Fruit fly (Drosophila melanogaster) whole organism, embryonic: ENCODE data around the gene mxc.
A peak's percentile ranks its signal among the peaks of the same experiment; 100 is the strongest.

Experiments
- Asciz ChIP-seq: fragments of 200-800 bp; sonication (Bioruptor generic); optimal IDR thresholded peaks from 2 replicates; lab custom pipeline; 2017; ENCODE audit warnings: missing biosample characterization, mild to moderate bottlenecking, missing genetic modification characterization, missing genetic modification reagents
- CG11093 ChIP-seq: fragments of 200-800 bp; sonication (Bioruptor generic); IDR thresholded peaks from 3 replicates; pipeline ENCODE4 v1.3.6; 2022; ENCODE audit warnings: missing biosample characterization, missing genetic modification characterization
- CG11504 ChIP-seq: fragments of 200-800 bp; sonication (Bioruptor generic); optimal IDR thresholded peaks from 3 replicates; lab custom pipeline; 2019; ENCODE audit warnings: missing biosample characterization, mild to moderate bottlenecking, missing genetic modification characterization, moderate library complexity
- CG12744 ChIP-seq: fragments of 200-800 bp; sonication (Bioruptor generic); optimal IDR thresholded peaks from 2 replicates; lab custom pipeline; 2016; ENCODE audit warnings: missing biosample characterization, missing genetic modification characterization
- CG15073 ChIP-seq: fragments of 200-800 bp; sonication (Bioruptor generic); optimal IDR thresholded peaks from 2 replicates; lab custom pipeline; 2016; ENCODE audit warnings: missing biosample characterization, missing genetic modification characterization
- CG15696 ChIP-seq: fragments of 200-800 bp; sonication (Bioruptor generic); optimal IDR thresholded peaks from 2 replicates; lab custom pipeline; 2019; ENCODE audit warnings: missing biosample characterization, mild to moderate bottlenecking, missing genetic modification characterization, moderate library complexity
- CG16779 ChIP-seq: fragments of 200-800 bp; sonication (Bioruptor generic); IDR thresholded peaks from 2 replicates; pipeline ENCODE4 v1.3.6; 2022; ENCODE audit warnings: missing biosample characterization, missing genetic modification characterization
- CG17186 ChIP-seq: fragments of 200-800 bp; sonication (Bioruptor generic); optimal IDR thresholded peaks from 3 replicates; lab custom pipeline; 2017; ENCODE audit warnings: missing biosample characterization, missing genetic modification reagents, missing genetic modification characterization
- CG17568 ChIP-seq: fragments of 200-800 bp; sonication (Bioruptor generic); optimal IDR thresholded peaks from 2 replicates; lab custom pipeline; 2018; ENCODE audit warnings: missing biosample characterization, mild to moderate bottlenecking, missing genetic modification characterization, moderate library complexity
- CG18599 ChIP-seq: fragments of 200-800 bp; sonication (Bioruptor generic); optimal IDR thresholded peaks from 3 replicates; lab custom pipeline; 2017; ENCODE audit warnings: missing biosample characterization, missing genetic modification characterization, mild to moderate bottlenecking, moderate library complexity, missing genetic modification reagents
- CG2116 ChIP-seq: fragments of 200-800 bp; sonication (Bioruptor generic); optimal IDR thresholded peaks from 3 replicates; lab custom pipeline; 2018; ENCODE audit warnings: missing biosample characterization, mild to moderate bottlenecking, missing genetic modification characterization
- CG2889 ChIP-seq: fragments of 200-800 bp; sonication (Bioruptor generic); IDR thresholded peaks from 3 replicates; pipeline ENCODE4 v1.3.6; 2022; ENCODE audit warnings: missing biosample characterization, missing genetic modification characterization
- CG30403 ChIP-seq: fragments of 200-800 bp; sonication (Bioruptor generic); optimal IDR thresholded peaks from 3 replicates; lab custom pipeline; 2016; ENCODE audit warnings: missing biosample characterization, missing genetic modification characterization
- CG32532 ChIP-seq: fragments of 200-800 bp; sonication (Bioruptor generic); IDR thresholded peaks from 2 replicates; pipeline ENCODE4 v1.3.6; 2022; ENCODE audit warnings: missing biosample characterization, missing genetic modification characterization
- CG34224 ChIP-seq: fragments of 200-800 bp; sonication (Bioruptor generic); IDR thresholded peaks from 3 replicates; pipeline ENCODE4 v1.3.6; 2022; ENCODE audit warnings: missing biosample characterization, missing genetic modification characterization; ENCODE audit not compliant: partially characterized antibody
- CG34422 ChIP-seq: fragments of 200-800 bp; sonication (Bioruptor generic); IDR thresholded peaks from 3 replicates; pipeline ENCODE4 v1.3.6; 2022; ENCODE audit warnings: missing biosample characterization, missing genetic modification characterization
- CG3838 ChIP-seq: fragments of 200-800 bp; sonication (Bioruptor generic); optimal IDR thresholded peaks from 3 replicates; lab custom pipeline; 2016; ENCODE audit warnings: missing biosample characterization, missing genetic modification characterization
- CG4730 ChIP-seq: fragments of 200-800 bp; sonication (Bioruptor generic); IDR thresholded peaks from 2 replicates; pipeline ENCODE4 v1.3.6; 2022; ENCODE audit warnings: missing biosample characterization, missing genetic modification characterization
- CG6654 ChIP-seq: fragments of 200-800 bp; sonication (Bioruptor generic); optimal IDR thresholded peaks from 2 replicates; lab custom pipeline; 2017; ENCODE audit warnings: missing biosample characterization, mild to moderate bottlenecking, missing genetic modification characterization
- CG7745 ChIP-seq: fragments of 200-800 bp; sonication (Bioruptor generic); optimal IDR thresholded peaks from 2 replicates; lab custom pipeline; 2018; ENCODE audit warnings: missing biosample characterization, mild to moderate bottlenecking, missing genetic modification characterization, moderate library complexity
- CG7839 ChIP-seq: fragments of 200-800 bp; sonication (Bioruptor generic); optimal IDR thresholded peaks from 3 replicates; lab custom pipeline; 2018; ENCODE audit warnings: missing biosample characterization, mild to moderate bottlenecking, missing genetic modification characterization, moderate library complexity
- CG9727 ChIP-seq: fragments of 200-800 bp; sonication (Bioruptor generic); optimal IDR thresholded peaks from 3 replicates; lab custom pipeline; 2017; ENCODE audit warnings: missing biosample characterization, mild to moderate bottlenecking, missing genetic modification characterization
- CkIIα-i1 ChIP-seq: fragments of 200-800 bp; sonication (Bioruptor generic); IDR thresholded peaks from 2 replicates; pipeline ENCODE4 v1.3.6; 2022; ENCODE audit warnings: missing biosample characterization, missing genetic modification characterization
- Dip2 ChIP-seq: fragments of 200-800 bp; sonication (Bioruptor generic); IDR thresholded peaks from 2 replicates; pipeline ENCODE4 v1.3.6; 2022; ENCODE audit warnings: missing biosample characterization, missing genetic modification characterization
- Hand ChIP-seq: fragments of 200-800 bp; sonication (Bioruptor generic); optimal IDR thresholded peaks from 2 replicates; lab custom pipeline; 2017; ENCODE audit warnings: mild to moderate bottlenecking, missing biosample characterization, missing genetic modification reagents, missing genetic modification characterization
- NC2β ChIP-seq: fragments of 200-800 bp; sonication (Bioruptor generic); optimal IDR thresholded peaks from 2 replicates; lab custom pipeline; 2016; ENCODE audit warnings: missing biosample characterization, missing genetic modification characterization
- Nf-YA ChIP-seq: fragments of 200-800 bp; sonication (Bioruptor generic); IDR thresholded peaks from 2 replicates; pipeline ENCODE4 v1.3.6; 2022; ENCODE audit warnings: missing biosample characterization, missing genetic modification characterization
- Taf1 ChIP-seq: fragments of 200-800 bp; sonication (Bioruptor generic); IDR thresholded peaks from 2 replicates; pipeline ENCODE4 v1.3.6; 2022; ENCODE audit warnings: missing biosample characterization, missing genetic modification characterization
- al ChIP-seq: fragments of 200-800 bp; sonication (Bioruptor generic); IDR thresholded peaks from 2 replicates; pipeline ENCODE4 v1.3.6; 2022; ENCODE audit warnings: missing biosample characterization, missing genetic modification characterization
- bcd ChIP-seq: fragments of 200-800 bp; sonication (Bioruptor generic); optimal IDR thresholded peaks from 2 replicates; lab custom pipeline; 2017; ENCODE audit warnings: missing biosample characterization, mild to moderate bottlenecking, missing genetic modification characterization
- cas ChIP-seq: fragments of 200-800 bp; sonication (Bioruptor generic); IDR thresholded peaks from 2 replicates; pipeline ENCODE4 v1.3.6; 2022; ENCODE audit warnings: missing biosample characterization, missing genetic modification characterization
- caup ChIP-seq: fragments of 200-800 bp; sonication (Bioruptor generic); optimal IDR thresholded peaks from 3 replicates; lab custom pipeline; 2017; ENCODE audit warnings: missing biosample characterization, mild to moderate bottlenecking, missing genetic modification characterization, moderate library complexity; ENCODE audit not compliant: severe bottlenecking
- corto ChIP-seq: fragments of 200-800 bp; sonication (Bioruptor generic); optimal IDR thresholded peaks from 2 replicates; lab custom pipeline; 2016; ENCODE audit warnings: missing biosample characterization, mild to moderate bottlenecking, missing genetic modification characterization, moderate library complexity
- esg ChIP-seq: fragments of 200-800 bp; sonication (Bioruptor generic); conservative IDR thresholded peaks from 2 replicates; pipeline ENCODE4 v1.3.6; 2022; ENCODE audit warnings: missing biosample characterization, missing genetic modification characterization
- gem ChIP-seq: fragments of 200-800 bp; sonication (Bioruptor generic); optimal IDR thresholded peaks from 2 replicates; lab custom pipeline; 2019; ENCODE audit warnings: missing biosample characterization, mild to moderate bottlenecking, missing genetic modification characterization, moderate library complexity
- gro ChIP-seq: fragments of 200-800 bp; sonication (Bioruptor generic); optimal IDR thresholded peaks from 2 replicates; lab custom pipeline; 2016; ENCODE audit warnings: missing biosample characterization, missing genetic modification characterization
- gsb ChIP-seq: fragments of 200-800 bp; sonication (Bioruptor generic); IDR thresholded peaks from 2 replicates; pipeline ENCODE4 v1.3.6; 2022; ENCODE audit warnings: missing biosample characterization, missing genetic modification characterization
- klu ChIP-seq: fragments of 200-800 bp; sonication (Bioruptor generic); IDR thresholded peaks from 2 replicates; pipeline ENCODE4 v1.3.6; 2022; ENCODE audit warnings: missing biosample characterization, missing genetic modification characterization
- knrl ChIP-seq: fragments of 200-800 bp; sonication (Bioruptor generic); IDR thresholded peaks from 3 replicates; pipeline ENCODE4 v1.3.6; 2022; ENCODE audit warnings: missing biosample characterization, missing genetic modification characterization; ENCODE audit not compliant: partially characterized antibody
- maf-S ChIP-seq: fragments of 200-800 bp; sonication (Bioruptor generic); optimal IDR thresholded peaks from 2 replicates; lab custom pipeline; 2016; ENCODE audit warnings: missing biosample characterization, missing genetic modification characterization
- mam ChIP-seq: fragments of 200-800 bp; sonication (Bioruptor generic); optimal IDR thresholded peaks from 3 replicates; lab custom pipeline; 2016; ENCODE audit warnings: missing biosample characterization, missing genetic modification characterization
- nerfin-2 ChIP-seq: fragments of 200-800 bp; sonication (Bioruptor generic); IDR thresholded peaks from 2 replicates; pipeline ENCODE4 v1.3.6; 2022; ENCODE audit warnings: missing biosample characterization, missing genetic modification characterization; ENCODE audit not compliant: partially characterized antibody
- nmo ChIP-seq: fragments of 200-800 bp; sonication (Bioruptor generic); optimal IDR thresholded peaks from 2 replicates; lab custom pipeline; 2018; ENCODE audit warnings: missing biosample characterization, mild to moderate bottlenecking, missing genetic modification characterization, moderate library complexity
- oc ChIP-seq: fragments of 200-800 bp; sonication (Bioruptor generic); optimal IDR thresholded peaks from 2 replicates; lab custom pipeline; 2018; ENCODE audit warnings: missing biosample characterization, mild to moderate bottlenecking, missing genetic modification characterization, moderate library complexity
- odd ChIP-seq: fragments of 200-800 bp; sonication (Bioruptor generic); optimal IDR thresholded peaks from 2 replicates; lab custom pipeline; 2017; ENCODE audit warnings: missing biosample characterization, mild to moderate bottlenecking, missing genetic modification characterization
- pum ChIP-seq: fragments of 200-800 bp; sonication (Bioruptor generic); optimal IDR thresholded peaks from 2 replicates; lab custom pipeline; 2016; ENCODE audit warnings: missing biosample characterization, missing genetic modification characterization
- pzg ChIP-seq: fragments of 200-800 bp; sonication (Bioruptor generic); optimal IDR thresholded peaks from 3 replicates; lab custom pipeline; 2018; ENCODE audit warnings: missing biosample characterization, mild to moderate bottlenecking, missing genetic modification characterization, moderate library complexity
- toy ChIP-seq: fragments of 200-800 bp; sonication (Bioruptor generic); IDR thresholded peaks from 2 replicates; pipeline ENCODE4 v1.3.6; 2022; ENCODE audit warnings: missing biosample characterization, missing genetic modification characterization
- unpg ChIP-seq: fragments of 200-800 bp; sonication (Bioruptor generic); optimal IDR thresholded peaks from 3 replicates; lab custom pipeline; 2018; ENCODE audit warnings: missing biosample characterization, mild to moderate bottlenecking, missing genetic modification characterization, moderate library complexity
- zen ChIP-seq: fragments of 200-800 bp; sonication (Bioruptor generic); optimal IDR thresholded peaks from 3 replicates; lab custom pipeline; 2018; ENCODE audit warnings: missing biosample characterization, mild to moderate bottlenecking, missing genetic modification characterization, moderate library complexity
- zen2 ChIP-seq: fragments of 200-800 bp; sonication (Bioruptor generic); IDR thresholded peaks from 3 replicates; pipeline ENCODE4 v1.3.6; 2022; ENCODE audit warnings: missing biosample characterization, missing genetic modification characterization; ENCODE audit not compliant: partially characterized antibody

The mxc gene

dm6 chrX:9193604-9194003 lies 49.7 kb downstream of the mxc start, which contains the start of gene CG12106 (continued):
- TF ChIP-seq CG3838 (GFP tag; lab: Kevin White, UChicago), result no peak
- peak; percentile 57 for TF ChIP-seq CG30403 (GFP tag; lab: Kevin White, UChicago)
- peak; percentile 55 for TF ChIP-seq nmo
- peak; percentile 46 for TF ChIP-seq pum (GFP tag; lab: Kevin White, UChicago)
- peak; percentile 20 for TF ChIP-seq bcd (GFP tag; lab: Kevin White, UChicago)
- TF ChIP-seq odd, result no peak
- TF ChIP-seq Nf-YA (GFP tag; lab: Robert Waterston, UW), result no peak
- peak; percentile 99 for TF ChIP-seq CG17186
- no peak for TF ChIP-seq corto (GFP tag; lab: Kevin White, UChicago)
- no peak for TF ChIP-seq CG2889 (GFP tag; lab: Robert Waterston, UW)
- no peak for TF ChIP-seq Asciz
- no peak for TF ChIP-seq CG7745 (tag; lab: Kevin White, UChicago)
- TF ChIP-seq CG11504 (tag; lab: Kevin White, UChicago), result peak; percentile 60
- TF ChIP-seq CG11093 (GFP tag; lab: Robert Waterston, UW), result no peak
- TF ChIP-seq mam (GFP tag; lab: Kevin White, UChicago), result peak; percentile 59
- TF ChIP-seq NC2β (GFP tag; lab: Kevin White, UChicago), result peak; percentile 30
- peak; percentile 71 for TF ChIP-seq gem (tag; lab: Kevin White, UChicago)
- TF ChIP-seq esg, result peak; percentile 57; the same call in 1 of the 2 replicates
- TF ChIP-seq maf-S (GFP tag; lab: Kevin White, UChicago), result no peak
- peak; percentile 30 for TF ChIP-seq CG15696
- TF ChIP-seq caup (GFP tag; lab: Kevin White, UChicago), result no peak
- 0 out of 2 replicates have a peak, but pooled peaks have one; percentile 20 for TF ChIP-seq gsb (GFP tag; lab: Robert Waterston, UW)
- no peak for TF ChIP-seq toy
- peak; percentile 19 for TF ChIP-seq CG12744 (GFP tag; lab: Kevin White, UChicago)
- no peak for TF ChIP-seq zen2
- no peak for TF ChIP-seq CG6654 (GFP tag; lab: Kevin White, UChicago)
- no peak for TF ChIP-seq CG17568
- TF ChIP-seq nerfin-2 (GFP tag; lab: Robert Waterston, UW), result no peak
- TF ChIP-seq gro (GFP tag; lab: Kevin White, UChicago), result peak; percentile 33
- peak; percentile 62 for TF ChIP-seq CG18599 (GFP tag; lab: Kevin White, UChicago)
- peak; percentile 3 for TF ChIP-seq CG9727 (GFP tag; lab: Kevin White, UChicago)
- peak; percentile 62 for TF ChIP-seq CG7839 (tag; lab: Kevin White, UChicago)
- TF ChIP-seq CG16779 (GFP tag; lab: Robert Waterston, UW), result no peak
- TF ChIP-seq CG34224 (GFP tag; lab: Robert Waterston, UW), result no peak
- TF ChIP-seq Taf1 (GFP tag; lab: Robert Waterston, UW), result no peak
- TF ChIP-seq cas (GFP tag; lab: Robert Waterston, UW), result no peak
- no peak; the same call in 1 of the 2 replicates for TF ChIP-seq CG32532 (GFP tag; lab: Robert Waterston, UW)
- no peak for TF ChIP-seq oc
- TF ChIP-seq klu (GFP tag; lab: Robert Waterston, UW), result no peak
- peak; percentile 59 for TF ChIP-seq unpg
- TF ChIP-seq zen (tag; lab: Kevin White, UChicago), result no peak
- no peak for TF ChIP-seq Dip2 (GFP tag; lab: Robert Waterston, UW)
- TF ChIP-seq al (GFP tag; lab: Robert Waterston, UW), result peak; percentile 7; the same call in 1 of the 2 replicates
- TF ChIP-seq pzg (GFP tag; lab: Kevin White, UChicago), result peak; percentile 30
- no peak for TF ChIP-seq knrl (GFP tag; lab: Robert Waterston, UW)
- no peak for TF ChIP-seq CG15073 (GFP tag; lab: Kevin White, UChicago)
- TF ChIP-seq CkIIα-i1 (GFP tag; lab: Robert Waterston, UW), result no peak
- peak; percentile 3 for TF ChIP-seq CG2116 (GFP tag; lab: Kevin White, UChicago)
- TF ChIP-seq Hand (GFP tag; lab: Kevin White, UChicago), result no peak
- TF ChIP-seq CG34422 (GFP tag; lab: Robert Waterston, UW), result no peak
- no peak for TF ChIP-seq CG4730 (GFP tag; lab: Robert Waterston, UW)
